Fruit fly (Drosophila melanogaster) whole organism, embryonic: ENCODE results near the gene IntS9.

ENCODE experiments used
- Atf6 ChIP-seq: fragments of 200-800 bp; sonication (Bioruptor generic); IDR thresholded peaks from 2 replicates; pipeline ENCODE4 v1.3.6; 2022; ENCODE audit warnings: missing biosample characterization, missing genetic modification characterization
- CG10959 ChIP-seq: fragments of 200-800 bp; sonication (Bioruptor generic); IDR thresholded peaks from 2 replicates; pipeline ENCODE4 v1.3.6; 2022; ENCODE audit warnings: missing biosample characterization, missing genetic modification characterization
- CG11085 ChIP-seq: fragments of 200-800 bp; sonication (Bioruptor generic); IDR thresholded peaks from 2 replicates; pipeline ENCODE4 v1.3.6; 2022; ENCODE audit warnings: missing biosample characterization, missing genetic modification characterization
- CG11695 ChIP-seq: fragments of 200-800 bp; sonication (Bioruptor generic); IDR thresholded peaks from 3 replicates; pipeline ENCODE4 v1.3.6; 2022; ENCODE audit warnings: missing biosample characterization, missing genetic modification characterization
- CG11723 ChIP-seq: fragments of 200-800 bp; sonication (Bioruptor generic); optimal IDR thresholded peaks from 2 replicates; lab custom pipeline; 2017; ENCODE audit warnings: missing biosample characterization, mild to moderate bottlenecking, missing genetic modification characterization
- CG12942 ChIP-seq: fragments of 200-800 bp; sonication (Bioruptor generic); optimal IDR thresholded peaks from 3 replicates; lab custom pipeline; 2016; ENCODE audit warnings: missing biosample characterization, missing genetic modification characterization
- CG14441 ChIP-seq: fragments of 200-800 bp; sonication (Bioruptor generic); IDR thresholded peaks from 2 replicates; pipeline ENCODE4 v1.3.6; 2022; ENCODE audit warnings: missing biosample characterization, missing genetic modification characterization
- CG14860 ChIP-seq: fragments of 200-800 bp; sonication (Bioruptor generic); IDR thresholded peaks from 3 replicates; pipeline ENCODE4 v1.3.6; 2022; ENCODE audit warnings: missing biosample characterization, missing genetic modification characterization; ENCODE audit not compliant: partially characterized antibody
- CG15514 ChIP-seq: fragments of 200-800 bp; sonication (Bioruptor generic); optimal IDR thresholded peaks from 3 replicates; lab custom pipeline; 2017; ENCODE audit warnings: missing biosample characterization, missing genetic modification characterization, mild to moderate bottlenecking, moderate library complexity, missing genetic modification reagents
- CG1792 ChIP-seq: fragments of 200-800 bp; sonication (Bioruptor generic); optimal IDR thresholded peaks from 2 replicates; lab custom pipeline; 2016; ENCODE audit warnings: missing biosample characterization, missing genetic modification characterization
- CG2202 ChIP-seq: fragments of 200-800 bp; sonication (Bioruptor generic); optimal IDR thresholded peaks from 2 replicates; lab custom pipeline; 2018; ENCODE audit warnings: missing biosample characterization, mild to moderate bottlenecking, missing genetic modification characterization
- CG30431 ChIP-seq: fragments of 200-800 bp; sonication (Bioruptor generic); optimal IDR thresholded peaks from 2 replicates; lab custom pipeline; 2017; ENCODE audit warnings: missing biosample characterization, missing genetic modification characterization
- CG4730 ChIP-seq: fragments of 200-800 bp; sonication (Bioruptor generic); IDR thresholded peaks from 2 replicates; pipeline ENCODE4 v1.3.6; 2022; ENCODE audit warnings: missing biosample characterization, missing genetic modification characterization
- CG6683 ChIP-seq: fragments of 200-800 bp; sonication (Bioruptor generic); optimal IDR thresholded peaks from 2 replicates; lab custom pipeline; 2017; ENCODE audit warnings: missing biosample characterization, mild to moderate bottlenecking, missing genetic modification characterization, missing genetic modification reagents
- CG7357 ChIP-seq: fragments of 200-800 bp; sonication (Bioruptor generic); IDR thresholded peaks from 3 replicates; pipeline ENCODE4 v1.3.6; 2022; ENCODE audit warnings: missing biosample characterization, missing genetic modification characterization
- CG7963 ChIP-seq: fragments of 200-800 bp; sonication (Bioruptor generic); IDR thresholded peaks from 3 replicates; pipeline ENCODE4 v1.3.6; 2022; ENCODE audit warnings: missing biosample characterization, missing genetic modification characterization; ENCODE audit not compliant: partially characterized antibody
- CG8281 ChIP-seq: fragments of 200-800 bp; sonication (Bioruptor generic); optimal IDR thresholded peaks from 2 replicates; lab custom pipeline; 2018; ENCODE audit warnings: missing biosample characterization, mild to moderate bottlenecking, missing genetic modification characterization, moderate library complexity
- Fer2 ChIP-seq: fragments of 200-800 bp; sonication (Bioruptor generic); optimal IDR thresholded peaks from 2 replicates; lab custom pipeline; 2018; ENCODE audit warnings: missing biosample characterization, mild to moderate bottlenecking, missing genetic modification characterization, moderate library complexity
- Fer3 ChIP-seq: fragments of 200-800 bp; sonication (Bioruptor generic); optimal IDR thresholded peaks from 2 replicates; lab custom pipeline; 2018; ENCODE audit warnings: missing biosample characterization, mild to moderate bottlenecking, missing genetic modification characterization, moderate library complexity
- HLH3B ChIP-seq: fragments of 200-800 bp; sonication (Bioruptor generic); IDR thresholded peaks from 2 replicates; pipeline ENCODE4 v1.3.6; 2022; ENCODE audit warnings: missing biosample characterization, missing genetic modification characterization
- NK7.1 ChIP-seq: fragments of 200-800 bp; sonication (Bioruptor generic); optimal IDR thresholded peaks from 3 replicates; lab custom pipeline; 2016; ENCODE audit warnings: missing biosample characterization, missing genetic modification characterization
- Scr ChIP-seq: fragments of 200-800 bp; sonication (Bioruptor generic); IDR thresholded peaks from 2 replicates; pipeline ENCODE4 v1.3.6; 2022; ENCODE audit warnings: missing biosample characterization, missing genetic modification characterization; ENCODE audit not compliant: partially characterized antibody
- Sry-β ChIP-seq: fragments of 200-800 bp; sonication (Bioruptor generic); optimal IDR thresholded peaks from 2 replicates; lab custom pipeline; 2018; ENCODE audit warnings: missing biosample characterization, mild to moderate bottlenecking, missing genetic modification characterization, moderate library complexity
- Ssrp ChIP-seq: fragments of 200-800 bp; sonication (Bioruptor generic); optimal IDR thresholded peaks from 2 replicates; lab custom pipeline; 2018; ENCODE audit warnings: missing biosample characterization, mild to moderate bottlenecking, missing genetic modification characterization, moderate library complexity
- ab ChIP-seq: fragments of 200-800 bp; sonication (Bioruptor generic); optimal IDR thresholded peaks from 2 replicates; lab custom pipeline; 2016; ENCODE audit warnings: missing biosample characterization, missing genetic modification characterization
- aop ChIP-seq: fragments of 200-800 bp; sonication (Bioruptor generic); IDR thresholded peaks from 2 replicates; pipeline ENCODE4 v1.3.6; 2022; ENCODE audit warnings: missing biosample characterization, missing genetic modification characterization
- bbx ChIP-seq: fragments of 200-800 bp; sonication (Bioruptor generic); IDR thresholded peaks from 2 replicates; pipeline ENCODE4 v1.3.6; 2022; ENCODE audit warnings: missing biosample characterization, missing genetic modification characterization; ENCODE audit not compliant: partially characterized antibody
- bsh ChIP-seq, 2 experiments: fragments of 200-800 bp; sonication (Bioruptor generic); optimal IDR thresholded peaks; 2 replicates each; lab custom pipeline; 2017 to 2018; ENCODE audit warnings: mild to moderate bottlenecking in 2 of 2, missing biosample characterization in 2 of 2, missing genetic modification characterization in 2 of 2, moderate library complexity in 1 of 2
- caup ChIP-seq: fragments of 200-800 bp; sonication (Bioruptor generic); optimal IDR thresholded peaks from 3 replicates; lab custom pipeline; 2017; ENCODE audit warnings: missing biosample characterization, mild to moderate bottlenecking, missing genetic modification characterization, moderate library complexity; ENCODE audit not compliant: severe bottlenecking
- chinmo ChIP-seq: fragments of 200-800 bp; sonication (Bioruptor generic); IDR thresholded peaks from 4 replicates; pipeline ENCODE4 v1.3.6; 2022; ENCODE audit warnings: missing biosample characterization, missing genetic modification characterization; ENCODE audit not compliant: partially characterized antibody
- crp ChIP-seq, 2 experiments: fragments of 200-800 bp; sonication (Bioruptor generic); optimal IDR thresholded peaks; 2 replicates in 1 of 2; 3 replicates in 1 of 2; lab custom pipeline; 2017; ENCODE audit warnings: missing biosample characterization in 2 of 2, missing genetic modification characterization in 2 of 2, mild to moderate bottlenecking in 1 of 2, moderate library complexity in 1 of 2
- disco-r ChIP-seq: fragments of 200-800 bp; sonication (Bioruptor generic); optimal IDR thresholded peaks from 2 replicates; lab custom pipeline; 2016; ENCODE audit warnings: missing biosample characterization, missing genetic modification characterization
- dmrt11E ChIP-seq: fragments of 200-800 bp; sonication (Bioruptor generic); optimal IDR thresholded peaks from 3 replicates; lab custom pipeline; 2018; ENCODE audit warnings: missing biosample characterization, mild to moderate bottlenecking, missing genetic modification characterization, moderate library complexity
- dmrt99B ChIP-seq: fragments of 200-800 bp; sonication (Bioruptor generic); optimal IDR thresholded peaks from 2 replicates; lab custom pipeline; 2018; ENCODE audit warnings: missing biosample characterization, mild to moderate bottlenecking, missing genetic modification characterization, moderate library complexity
- esg ChIP-seq: fragments of 200-800 bp; sonication (Bioruptor generic); conservative IDR thresholded peaks from 2 replicates; pipeline ENCODE4 v1.3.6; 2022; ENCODE audit warnings: missing biosample characterization, missing genetic modification characterization
- fd3F ChIP-seq: fragments of 200-800 bp; sonication (Bioruptor generic); optimal IDR thresholded peaks from 2 replicates; lab custom pipeline; 2018; ENCODE audit warnings: missing biosample characterization, mild to moderate bottlenecking, missing genetic modification characterization, moderate library complexity
- fu2 ChIP-seq: fragments of 200-800 bp; sonication (Bioruptor generic); optimal IDR thresholded peaks from 2 replicates; lab custom pipeline; 2016; ENCODE audit warnings: missing biosample characterization, missing genetic modification characterization
- lov ChIP-seq, 2 experiments: fragments of 200-800 bp in 1 of 2; fragments of >200 bp in 1 of 2; sonication (Bioruptor generic) in 1 of 2; IDR thresholded peaks in 1 of 2; optimal IDR thresholded peaks in 1 of 2; 2 replicates in 1 of 2; 3 replicates in 1 of 2; pipeline versions ENCODE4 v1.3.6 to Lab custom; 2017 to 2022; ENCODE audit warnings: missing biosample characterization in 1 of 2, missing genetic modification characterization in 1 of 2
- mirr ChIP-seq: fragments of 200-800 bp; sonication (Bioruptor generic); optimal IDR thresholded peaks from 3 replicates; lab custom pipeline; 2018; ENCODE audit warnings: missing biosample characterization, mild to moderate bottlenecking, missing genetic modification characterization
- p53 ChIP-seq: fragments of 200-800 bp; sonication (Bioruptor generic); optimal IDR thresholded peaks from 2 replicates; lab custom pipeline; 2016; ENCODE audit warnings: missing biosample characterization, missing genetic modification characterization
- pfk ChIP-seq: fragments of 200-800 bp; sonication (Bioruptor generic); optimal IDR thresholded peaks from 2 replicates; lab custom pipeline; 2018; ENCODE audit warnings: missing biosample characterization, mild to moderate bottlenecking, missing genetic modification characterization, moderate library complexity
- pum ChIP-seq: fragments of 200-800 bp; sonication (Bioruptor generic); optimal IDR thresholded peaks from 2 replicates; lab custom pipeline; 2016; ENCODE audit warnings: missing biosample characterization, missing genetic modification characterization
- sd ChIP-seq: fragments of 200-800 bp; sonication (Bioruptor generic); optimal IDR thresholded peaks from 3 replicates; lab custom pipeline; 2018; ENCODE audit warnings: missing biosample characterization, mild to moderate bottlenecking, missing genetic modification characterization, moderate library complexity
- slp2 ChIP-seq: fragments of 200-800 bp; sonication (Bioruptor generic); optimal IDR thresholded peaks from 2 replicates; lab custom pipeline; 2016; ENCODE audit warnings: missing biosample characterization, missing genetic modification characterization
- sob ChIP-seq: fragments of 200-800 bp; sonication (Bioruptor generic); IDR thresholded peaks from 2 replicates; pipeline ENCODE4 v1.3.6; 2022; ENCODE audit warnings: missing biosample characterization, missing genetic modification characterization
- sug ChIP-seq: fragments of 200-800 bp; optimal IDR thresholded peaks from 2 replicates; lab custom pipeline; 2019; ENCODE audit warnings: missing biosample characterization, mild to moderate bottlenecking, missing genetic modification characterization, moderate library complexity
- trem ChIP-seq: fragments of 200-800 bp; optimal IDR thresholded peaks from 3 replicates; lab custom pipeline; 2019; ENCODE audit warnings: missing biosample characterization, mild to moderate bottlenecking, missing genetic modification characterization, moderate library complexity

The IntS9 gene

DNA sequence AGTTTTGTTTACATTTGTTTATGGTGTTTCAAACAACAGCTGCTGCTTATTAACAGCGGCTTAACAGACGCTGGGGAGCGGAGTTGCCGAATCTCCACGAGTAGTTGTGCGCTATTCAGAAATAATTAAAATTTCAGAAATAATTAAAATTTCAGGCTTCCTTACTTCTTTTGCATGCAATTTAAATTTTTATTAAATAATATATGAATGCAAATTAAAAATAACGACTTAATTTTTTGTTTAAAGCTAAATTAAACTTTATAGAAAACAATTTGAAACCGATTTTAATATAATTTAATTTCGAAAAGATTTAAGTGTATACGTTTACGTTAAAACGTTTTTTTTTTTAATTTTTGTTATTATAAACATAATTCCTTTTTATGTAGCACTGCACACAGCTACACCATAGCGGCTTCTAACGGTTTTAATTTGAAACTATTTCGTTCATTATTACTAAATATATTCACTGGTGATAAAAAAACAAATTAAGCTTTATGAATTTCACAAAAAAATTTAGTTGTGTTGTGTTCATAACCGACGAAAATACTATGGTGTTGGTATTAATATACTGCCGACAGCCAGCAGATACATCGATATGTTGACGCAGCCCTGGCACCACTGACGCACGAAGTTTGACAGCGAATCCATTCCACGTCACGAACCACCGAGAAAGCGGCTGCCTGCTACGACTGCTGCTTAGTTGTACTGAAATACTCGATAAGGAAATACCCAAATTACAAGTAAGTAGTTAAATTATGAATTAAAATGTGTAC is 23.7 kb upstream of the IntS9 start, which contains the start of gene SsRbeta (continued):
- TF ChIP-seq CG7357 (GFP tag; lab: Robert Waterston, UW) (0 out of 3 replicates have a peak, but pooled peaks have one; percentile 6), Atf6 (GFP tag; lab: Robert Waterston, UW) (no peak), crp (GFP tag; optimal IDR thresholded peaks at IDR 0.05; lab: Kevin White, UChicago) (peak in 1 of 2 experiments; percentile 49), CG30431 (GFP tag; lab: Kevin White, UChicago) (no peak), aop (GFP tag; lab: Robert Waterston, UW) (0 out of 2 replicates have a peak, but pooled peaks have one; percentile 4), CG15514 (peak; percentile 79), p53 (GFP tag; lab: Kevin White, UChicago) (no peak), CG2202 (tag; lab: Kevin White, UChicago) (no peak), lov (optimal IDR thresholded peaks at IDR 0.05; lab: Kevin White, UChicago) (no peak), lov (GFP tag; IDR thresholded peaks at IDR 0.05; lab: Robert Waterston, UW) (0 out of 3 replicates have a peak, but pooled peaks have one; percentile 4), CG6683 (GFP tag; lab: Kevin White, UChicago) (no peak), CG11695 (GFP tag; lab: Robert Waterston, UW) (peak; percentile 60; the same call in 2 of the 3 replicates), CG11723 (GFP tag; lab: Kevin White, UChicago) (no peak), ab (GFP tag; lab: Kevin White, UChicago) (no peak), NK7.1 (GFP tag; lab: Kevin White, UChicago) (no peak), dmrt99B (tag; lab: Kevin White, UChicago) (peak; percentile 13), bbx (GFP tag; lab: Robert Waterston, UW) (peak; percentile 83), CG8281 (tag; lab: Kevin White, UChicago) (no peak), Fer2 (tag; lab: Kevin White, UChicago) (peak; percentile 26), CG1792 (GFP tag; lab: Kevin White, UChicago) (no peak), chinmo (peak; percentile 72; the same call in 1 of the 4 replicates), CG14860 (GFP tag; lab: Robert Waterston, UW) (peak; percentile 43; the same call in 2 of the 3 replicates), CG14441 (GFP tag; lab: Robert Waterston, UW) (peak; percentile 43), slp2 (no peak), Fer3 (tag; lab: Kevin White, UChicago) (peak; percentile 7), sd (no peak), mirr (GFP tag; lab: Kevin White, UChicago) (peak; percentile 3), bsh (GFP tag; optimal IDR thresholded peaks at IDR 0.05; lab: Kevin White, UChicago) (peak in 1 of 2 experiments; percentile 46), caup (no peak), CG7963 (no peak), Sry-β (peak; percentile 61), dmrt11E (tag; lab: Kevin White, UChicago) (peak; percentile 38), fd3F (peak; percentile 4), Ssrp (tag; lab: Kevin White, UChicago) (peak; percentile 38), CG4730 (GFP tag; lab: Robert Waterston, UW) (peak; percentile 37), sob (GFP tag; lab: Robert Waterston, UW) (peak; percentile 44), Scr (peak; percentile 72), CG10959 (GFP tag; lab: Robert Waterston, UW) (no peak), HLH3B (GFP tag; lab: Robert Waterston, UW) (peak; percentile 51), fu2 (GFP tag; lab: Kevin White, UChicago) (no peak), sug (tag; lab: Kevin White, UChicago) (no peak), pum (GFP tag; lab: Kevin White, UChicago) (no peak), CG12942 (no peak), trem (tag; lab: Kevin White, UChicago) (peak; percentile 43), esg (GFP tag; lab: Robert Waterston, UW) (peak; percentile 41), pfk (GFP tag; lab: Kevin White, UChicago) (no peak), CG11085 (GFP tag; lab: Robert Waterston, UW) (no peak), disco-r (GFP tag; lab: Kevin White, UChicago) (no peak)
